Worm (Caenorhabditis elegans) whole organism, L4 larva: ENCODE measurements around the gene C50D2.2.

Source experiments
- F26F4.8 ChIP-seq: fragments of 200-800 bp; sonication (Bioruptor generic); conservative IDR thresholded peaks from 2 replicates; pipeline ENCODE4 v1.3.6; 2022; ENCODE audit warnings: missing genetic modification characterization, missing compliant biosample characterization
- egl-43 ChIP-seq: fragments of 200-800 bp; sonication (Bioruptor generic); IDR thresholded peaks from 2 replicates; pipeline ENCODE4 v1.3.6; 2022; ENCODE audit warnings: missing genetic modification reagents, missing genetic modification characterization, missing compliant biosample characterization
- hlh-11 ChIP-seq: fragments of 200-800 bp; sonication (Bioruptor generic); optimal IDR thresholded peaks from 2 replicates; lab custom pipeline; 2018; ENCODE audit warnings: mild to moderate bottlenecking, missing genetic modification characterization, missing compliant biosample characterization
- lin-15B ChIP-seq: fragments of 150-350 bp; sonication (generic microtip); optimal IDR thresholded peaks from 3 replicates; lab custom pipeline; 2014; ENCODE audit warnings: missing biosample characterization, missing genetic modification characterization
- lir-3 ChIP-seq: sonication (generic microtip); optimal IDR thresholded peaks from 2 replicates; lab custom pipeline; 2016; ENCODE audit warnings: mild to moderate bottlenecking, missing genetic modification characterization, missing compliant biosample characterization
- nhr-237 ChIP-seq: sonication (generic microtip); optimal IDR thresholded peaks from 2 replicates; lab custom pipeline; 2017; ENCODE audit warnings: missing biosample characterization, missing genetic modification characterization
- unc-62 ChIP-seq, 3 experiments: fragments of 150-350 bp in 1 of 3; sonication (generic microtip); optimal IDR thresholded peaks in 2 of 3; peaks in 1 of 3; 1 replicate in 1 of 3; 2 replicates in 2 of 3; lab custom pipeline; 2014 to 2017; ENCODE audit warnings: missing biosample characterization in 3 of 3, missing genetic modification characterization in 3 of 3, missing genetic modification reagents in 3 of 3, missing genotype in 1 of 3

DNA sequence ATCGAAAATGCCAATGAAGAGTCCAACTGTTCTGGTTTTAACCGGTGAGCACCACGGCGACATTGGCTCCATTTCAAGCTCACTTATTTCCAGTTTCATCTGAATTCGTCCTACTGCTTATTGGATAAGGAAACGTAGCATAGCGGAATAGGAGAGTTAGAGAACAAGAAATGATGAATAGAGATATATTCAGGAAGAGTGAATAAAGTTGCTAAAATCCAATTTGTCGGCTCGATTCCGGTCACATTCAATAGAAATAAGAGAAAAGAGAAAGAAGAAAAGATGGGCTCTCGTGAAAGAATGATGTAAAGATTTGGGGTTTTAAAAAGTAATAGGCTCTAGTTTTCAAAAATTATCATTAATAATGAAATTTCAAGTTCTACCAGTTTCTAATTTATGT, 35.6 kb upstream of the C50D2.2 start:
- no peak for TF ChIP-seq nhr-237 (tag; lab: Kevin White, UChicago)
- TF ChIP-seq lir-3 (tag; lab: Kevin White, UChicago) = no peak
- no peak for TF ChIP-seq F26F4.8
- no peak for TF ChIP-seq lin-15B (tag; lab: Kevin White, UChicago)
- no peak for TF ChIP-seq unc-62 (GFP tag; optimal IDR thresholded peaks at IDR 0.05 in 1 of 2; lab: Kevin White, UChicago)
- no peak for TF ChIP-seq unc-62 (tag; optimal IDR thresholded peaks at IDR 0.05; lab: Kevin White, UChicago)
- no peak for TF ChIP-seq egl-43 (GFP tag; lab: Robert Waterston, UW)
- no peak for TF ChIP-seq hlh-11 (tag; lab: Kevin White, UChicago)
